Worm (Caenorhabditis elegans): Measurements from ENCODE around the gene Y47D3A.34.

ce11 chrIII:11185483-11186115 is 49.1 kb downstream of the Y47D3A.34 start:
- TF ChIP-seq hmg-4 (GFP tag; optimal IDR thresholded peaks at IDR 0.05), result no peak
- TF ChIP-seq flt-1 (GFP tag; IDR thresholded peaks at IDR 0.05), result no peak
- TF ChIP-seq ama-1 (optimal IDR thresholded peaks at IDR 0.05), result no peak
- TF ChIP-seq hnd-1 (tag; optimal IDR thresholded peaks at IDR 0.05), result no peak
- no peak for TF ChIP-seq tra-4 (tag; optimal IDR thresholded peaks at IDR 0.05)
- no peak for TF ChIP-seq scrt-1 (GFP tag; IDR thresholded peaks at IDR 0.05)
- TF ChIP-seq ets-7 (tag; optimal IDR thresholded peaks at IDR 0.05), result no peak

Measured in whole organism, early embryonic.